Fruit fly (Drosophila melanogaster) S2 (cell line): ENCODE measurements around the gene Cdk12.

Source experiments
- CG8478 ChIP-seq: fragments of >200 bp; optimal IDR thresholded peaks from 2 replicates; lab custom pipeline; 2018
- CTCF ChIP-seq, 2 experiments: fragments of >200 bp; optimal IDR thresholded peaks; 2 replicates each; lab custom pipeline; 2018

DNA sequence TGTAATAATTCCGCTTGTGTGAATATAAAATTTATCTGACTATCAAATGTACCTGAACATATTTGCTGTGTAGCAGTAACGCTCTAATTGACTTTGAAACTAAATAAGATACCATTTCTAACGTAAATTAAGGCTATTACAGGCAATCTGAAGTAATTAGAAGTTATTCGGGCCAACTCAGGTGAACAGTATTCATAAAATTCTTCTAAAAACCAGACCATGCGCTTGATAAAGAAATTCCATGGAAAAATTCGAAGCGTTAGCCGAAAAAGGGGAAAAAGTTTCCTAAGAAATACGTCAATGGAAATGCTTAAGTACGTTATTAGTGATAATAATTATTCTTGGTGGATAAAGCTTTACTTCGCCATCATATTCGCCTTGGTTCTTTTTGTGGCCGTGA lies 18.3 kb downstream of the Cdk12 start, which contains the start of gene ppk5:
- TF ChIP-seq CG8478 (lab: Kevin White, UChicago) (no peak), CTCF (optimal IDR thresholded peaks at IDR 0.05; lab: Kevin White, UChicago) (no peak)
